1 worm cellular context compared by ENCODE assay signal in the genomic region with DNA sequence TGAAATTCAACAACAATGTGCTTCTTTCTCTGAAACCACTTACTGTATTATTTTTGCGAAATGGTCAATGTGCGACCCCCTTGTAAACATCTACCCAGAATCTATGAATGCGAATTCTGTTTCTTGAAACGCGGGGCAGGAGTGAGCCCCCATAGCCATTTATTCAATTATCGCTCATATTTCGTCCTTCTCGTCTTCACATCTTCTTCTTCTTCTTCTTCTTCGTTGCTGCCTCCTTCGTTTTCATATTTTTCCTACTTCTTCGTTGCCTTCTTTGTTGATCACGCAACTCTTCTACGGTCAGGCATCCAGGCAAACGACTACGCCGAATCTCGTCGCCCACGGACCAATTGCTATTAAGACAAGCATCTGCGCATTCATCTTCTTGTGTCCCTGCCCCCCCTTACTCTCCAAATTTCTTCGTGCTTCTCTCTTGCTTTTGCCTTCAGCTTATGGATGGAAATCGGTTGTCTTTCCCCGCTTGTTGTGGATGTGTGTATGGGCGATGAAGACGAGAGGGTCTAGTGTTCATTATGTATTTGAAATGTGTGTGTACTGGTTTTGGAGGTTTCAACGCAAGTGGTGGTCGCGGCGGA.
TF ChIP-seq lines count a peak whose summit lies in the region.

No protein-coding gene starts in this region.

TF ChIP-seq in whole organism, L1 larva, 84 proteins besides CTCF, POLR2A, EP300 and RAD21 (continued from another document):
- TF ChIP-seq irx-1 (tag; optimal IDR thresholded peaks at IDR 0.05; lab: Kevin White, UChicago) (no peak), dsc-1 (tag; optimal IDR thresholded peaks at IDR 0.05; lab: Kevin White, UChicago) (peak; percentile 9), lir-3 (tag; optimal IDR thresholded peaks at IDR 0.05; lab: Kevin White, UChicago; ENCODE audit: poor library complexity) (no peak), ets-5 (GFP tag; IDR thresholded peaks at IDR 0.05; lab: Robert Waterston, UW) (no peak), ceh-82 (tag; optimal IDR thresholded peaks at IDR 0.05; lab: Kevin White, UChicago) (peak in 1 of 3 experiments; percentile 5)
TF ChIP-seq in whole organism, L1 larva: peak in this region for 4.
